Fruit fly (Drosophila melanogaster): ENCODE results near the gene fabp.

Gene fabp

dm6 chr3R:11581340-11582252 is 14.7 kb upstream of the fabp start, which contains the start of gene wkd (continued):
- no peak for TF ChIP-seq Atf3 (GFP tag; optimal IDR thresholded peaks at IDR 0.05)
- peak; percentile 58 for TF ChIP-seq NC2β (GFP tag; optimal IDR thresholded peaks at IDR 0.05)
- no peak for TF ChIP-seq gsb-n (tag; optimal IDR thresholded peaks at IDR 0.05)
- no peak for TF ChIP-seq Atf6 (GFP tag; IDR thresholded peaks at IDR 0.05)
- no peak for TF ChIP-seq sim (GFP tag; IDR thresholded peaks at IDR 0.05)
- TF ChIP-seq chif (GFP tag; optimal IDR thresholded peaks at IDR 0.05) = no peak
- no peak for TF ChIP-seq CG2875 (GFP tag; optimal IDR thresholded peaks at IDR 0.05)
- no peak for TF ChIP-seq CG12236 (GFP tag; optimal IDR thresholded peaks at IDR 0.05)
- TF ChIP-seq CG12769 (tag; optimal IDR thresholded peaks at IDR 0.05) = no peak
- no peak for TF ChIP-seq Max (GFP tag; optimal IDR thresholded peaks at IDR 0.05)
- TF ChIP-seq Elba2 (GFP tag; optimal IDR thresholded peaks at IDR 0.05) = no peak
- TF ChIP-seq shn (GFP tag; optimal IDR thresholded peaks at IDR 0.05) = no peak
- no peak for TF ChIP-seq CG32532 (GFP tag; IDR thresholded peaks at IDR 0.05)
- no peak for TF ChIP-seq fd64A (GFP tag; optimal IDR thresholded peaks at IDR 0.05)
- TF ChIP-seq crp (GFP tag; optimal IDR thresholded peaks at IDR 0.05) = no peak
- TF ChIP-seq cato (GFP tag; optimal IDR thresholded peaks at IDR 0.05; ENCODE audit: borderline replicate concordance) = no peak
- no peak for TF ChIP-seq CG32767 (GFP tag; IDR thresholded peaks at IDR 0.05)
- TF ChIP-seq CG34376 (GFP tag; optimal IDR thresholded peaks at IDR 0.05) = peak; percentile 60
- TF ChIP-seq E2f1 (GFP tag; IDR thresholded peaks at IDR 0.05) = no peak
- TF ChIP-seq Stat92E (GFP tag; optimal IDR thresholded peaks at IDR 0.05) = peak in 1 of 3 experiments; percentile 6
- TF ChIP-seq CG12219 (GFP tag; optimal IDR thresholded peaks at IDR 0.05) = no peak
- no peak for TF ChIP-seq gcm (GFP tag; optimal IDR thresholded peaks at IDR 0.05)
- no peak for TF ChIP-seq fd96Cb (tag; optimal IDR thresholded peaks at IDR 0.05)
- peak; percentile 72 for TF ChIP-seq zen2 (GFP tag; IDR thresholded peaks at IDR 0.05; ENCODE audit: partially characterized antibody)
- no peak for TF ChIP-seq CG12391 (tag; optimal IDR thresholded peaks at IDR 0.05)
- TF ChIP-seq Gug (GFP tag; IDR thresholded peaks at IDR 0.05) = no peak
- TF ChIP-seq mld (GFP tag; IDR thresholded peaks at IDR 0.05; ENCODE audit: partially characterized antibody) = peak; percentile 79; the same call in 1 of the 3 replicates
- peak; percentile 87 for TF ChIP-seq knrl (GFP tag; IDR thresholded peaks at IDR 0.05; ENCODE audit: partially characterized antibody)
- TF ChIP-seq CG2678 (tag; optimal IDR thresholded peaks at IDR 0.05) = no peak
- no peak for TF ChIP-seq Taf1 (GFP tag; IDR thresholded peaks at IDR 0.05)
- no peak for TF ChIP-seq CG12942 (GFP tag; optimal IDR thresholded peaks at IDR 0.05)
- no peak for TF ChIP-seq CG7928 (GFP tag; optimal IDR thresholded peaks at IDR 0.05)
- TF ChIP-seq CG15514 (GFP tag; optimal IDR thresholded peaks at IDR 0.05) = peak; percentile 32
- no peak for TF ChIP-seq CG31388 (GFP tag; optimal IDR thresholded peaks at IDR 0.05)
- no peak for TF ChIP-seq pros (GFP tag; optimal IDR thresholded peaks at IDR 0.05)
- TF ChIP-seq CHES-1-like (GFP tag; optimal IDR thresholded peaks at IDR 0.05) = peak; percentile 52
- no peak for TF ChIP-seq CG8089 (GFP tag; optimal IDR thresholded peaks at IDR 0.05)
- no peak for TF ChIP-seq CG15073 (GFP tag; optimal IDR thresholded peaks at IDR 0.05)
- peak; percentile 66 for TF ChIP-seq HmgD (GFP tag; optimal IDR thresholded peaks at IDR 0.05)
- no peak for TF ChIP-seq CG11723 (GFP tag; optimal IDR thresholded peaks at IDR 0.05)
- TF ChIP-seq ems (GFP tag; optimal IDR thresholded peaks at IDR 0.05) = no peak
- no peak for TF ChIP-seq C15 (GFP tag; IDR thresholded peaks at IDR 0.05)
- no peak for TF ChIP-seq HLH3B (GFP tag; IDR thresholded peaks at IDR 0.05)
- TF ChIP-seq CG17612 (GFP tag; IDR thresholded peaks at IDR 0.05) = no peak
- no peak for TF ChIP-seq D19A (tag; optimal IDR thresholded peaks at IDR 0.05)
- no peak for TF ChIP-seq tx (GFP tag; optimal IDR thresholded peaks at IDR 0.05)
- TF ChIP-seq CG11696 (GFP tag; IDR thresholded peaks at IDR 0.05) = no peak
- TF ChIP-seq gt (GFP tag; IDR thresholded peaks at IDR 0.05) = no peak
- TF ChIP-seq croc (GFP tag; conservative IDR thresholded peaks at IDR 0.05) = no peak
